Worm (Caenorhabditis elegans) whole organism, mixed stage, embryonic: Measurements from ENCODE around the gene ubh-2.

Experiments used
- blmp-1 ChIP-seq: fragments of 150-350 bp; optimal IDR thresholded peaks from 2 replicates; lab custom pipeline; 2014; ENCODE audit warnings: missing biosample characterization, missing genetic modification characterization
- sem-2 ChIP-seq: fragments of 200-800 bp; sonication (Bioruptor generic); optimal IDR thresholded peaks from 2 replicates; lab custom pipeline; 2018; ENCODE audit warnings: mild to moderate bottlenecking, missing genetic modification characterization, missing compliant biosample characterization
- snpc-4 ChIP-seq: fragments of 150-350 bp; optimal IDR thresholded peaks from 2 replicates; lab custom pipeline; 2014; ENCODE audit warnings: missing biosample characterization, missing genetic modification characterization

DNA sequence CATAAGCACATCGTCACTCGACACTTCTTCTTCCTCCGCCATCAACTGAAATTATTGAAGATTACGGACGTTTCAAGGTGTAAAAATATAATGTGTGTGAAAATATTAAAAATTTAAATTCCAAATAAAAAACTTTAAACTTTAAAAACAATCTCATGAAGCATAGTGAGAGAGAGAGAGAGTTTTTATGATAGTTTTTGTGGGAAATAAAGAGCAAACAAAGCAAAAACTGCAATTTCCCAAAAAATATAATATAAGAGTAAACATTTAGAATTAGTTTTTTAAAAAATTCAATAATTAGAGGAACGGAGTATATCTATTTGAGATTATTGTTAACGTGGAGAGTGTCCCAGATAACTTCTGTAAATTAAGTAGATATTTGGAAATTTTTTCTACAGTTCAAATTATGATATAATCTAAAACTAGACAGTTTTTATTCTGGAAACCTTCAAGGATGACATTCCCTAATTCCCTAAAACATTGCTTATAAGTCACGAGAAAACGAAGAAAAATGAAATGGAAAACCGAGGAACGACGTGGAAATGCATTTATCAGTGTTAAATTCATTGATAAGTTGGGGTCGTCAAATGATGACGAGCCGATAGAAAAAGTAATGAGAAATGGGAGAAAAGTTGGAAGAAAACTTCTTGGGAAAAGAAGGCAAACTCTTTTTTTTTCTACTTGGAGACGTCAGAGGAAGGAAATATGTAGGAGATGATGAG, 37.0 kb upstream of the ubh-2 start, which contains the start of gene dre-1:
- TF ChIP-seq blmp-1 (tag; lab: Kevin White, UChicago), result no peak
- TF ChIP-seq snpc-4 (tag; lab: Kevin White, UChicago), result no peak
- no peak for TF ChIP-seq sem-2
